Worm (Caenorhabditis elegans) whole organism, mixed stage, embryonic: Measurements from ENCODE around the gene C09E7.11.

ENCODE experiments used
- M03D4.4 ChIP-seq: sonication (generic microtip); optimal IDR thresholded peaks from 2 replicates; lab custom pipeline; 2017; ENCODE audit warnings: mild to moderate bottlenecking, missing genetic modification characterization, missing compliant biosample characterization
- ceh-39 ChIP-seq: fragments of 150-350 bp; optimal IDR thresholded peaks from 2 replicates; lab custom pipeline; 2014; ENCODE audit warnings: missing biosample characterization, missing genetic modification characterization
- ceh-43 ChIP-seq: fragments of 200-800 bp; sonication (Bioruptor generic); optimal IDR thresholded peaks from 2 replicates; lab custom pipeline; 2018; ENCODE audit warnings: mild to moderate bottlenecking, missing genetic modification characterization, moderate library complexity, missing compliant biosample characterization
- ceh-83 ChIP-seq: fragments of 200-800 bp; sonication (Bioruptor generic); optimal IDR thresholded peaks from 2 replicates; lab custom pipeline; 2018; ENCODE audit warnings: mild to moderate bottlenecking, missing genetic modification characterization, missing compliant biosample characterization
- elt-3 ChIP-seq: fragments of 150-350 bp; optimal IDR thresholded peaks from 2 replicates; lab custom pipeline; 2014; ENCODE audit warnings: missing biosample characterization, missing genetic modification characterization
- ham-2 ChIP-seq: fragments of 200-800 bp; sonication (Bioruptor generic); optimal IDR thresholded peaks from 2 replicates; lab custom pipeline; 2018; ENCODE audit warnings: mild to moderate bottlenecking, missing genetic modification characterization, missing compliant biosample characterization
- lin-13 ChIP-seq: fragments of 150-350 bp; optimal IDR thresholded peaks from 2 replicates; lab custom pipeline; 2014; ENCODE audit warnings: missing biosample characterization, missing genetic modification characterization
- lsy-2 ChIP-seq: fragments of 150-350 bp; optimal IDR thresholded peaks from 2 replicates; lab custom pipeline; 2014; ENCODE audit warnings: missing biosample characterization, missing genetic modification characterization
- mab-5 ChIP-seq: fragments of 150-350 bp; optimal IDR thresholded peaks from 2 replicates; lab custom pipeline; 2014; ENCODE audit warnings: missing biosample characterization, missing genetic modification characterization
- nhr-237 ChIP-seq: fragments of 150-350 bp; optimal IDR thresholded peaks from 2 replicates; lab custom pipeline; 2014; ENCODE audit warnings: missing biosample characterization, missing genetic modification characterization
- nhr-28 ChIP-seq: fragments of 150-350 bp; optimal IDR thresholded peaks from 2 replicates; lab custom pipeline; 2014; ENCODE audit warnings: missing biosample characterization, missing genetic modification characterization
- pha-4 ChIP-seq: fragments of 150-350 bp; optimal IDR thresholded peaks from 2 replicates; lab custom pipeline; 2018; ENCODE audit warnings: missing biosample characterization, missing genetic modification reagents, missing genetic modification characterization
- sem-2 ChIP-seq: fragments of 200-800 bp; sonication (Bioruptor generic); optimal IDR thresholded peaks from 2 replicates; lab custom pipeline; 2018; ENCODE audit warnings: mild to moderate bottlenecking, missing genetic modification characterization, missing compliant biosample characterization
- sptf-1 ChIP-seq: sonication (generic microtip); optimal IDR thresholded peaks from 2 replicates; lab custom pipeline; 2017; ENCODE audit warnings: mild to moderate bottlenecking, missing genetic modification characterization, moderate library complexity, missing compliant biosample characterization

The C09E7.11 gene

DNA sequence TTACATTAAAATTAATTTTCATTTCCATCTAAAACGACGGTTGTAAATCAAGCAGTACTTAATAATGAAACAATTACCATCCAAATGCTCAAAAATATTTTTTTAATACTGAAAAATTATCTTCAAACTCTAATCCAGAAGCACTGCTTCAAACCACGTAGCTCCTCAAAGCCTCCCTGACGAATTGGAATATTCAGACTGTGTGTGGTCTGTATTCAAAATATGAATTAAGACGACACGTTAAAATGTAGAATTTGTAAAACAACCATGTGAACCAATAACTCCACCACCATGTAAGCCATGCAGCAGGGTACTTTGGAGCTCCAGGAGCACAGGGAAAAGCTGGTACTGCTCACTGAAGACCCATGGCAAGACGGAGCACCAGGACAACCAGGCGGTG, 48.2 kb downstream of the C09E7.11 start, which contains the start of gene F27B3.8:
F27B3.8 (plus strand) TSS at position 301 of the 400 bp plus-strand sequence.
- TF ChIP-seq sptf-1 (no peak), pha-4 (tag; lab: Kevin White, UChicago) (no peak), lsy-2 (tag; lab: Kevin White, UChicago) (no peak)
- TF ChIP-seq, all 35 proteins: peak for 0

DNA sequence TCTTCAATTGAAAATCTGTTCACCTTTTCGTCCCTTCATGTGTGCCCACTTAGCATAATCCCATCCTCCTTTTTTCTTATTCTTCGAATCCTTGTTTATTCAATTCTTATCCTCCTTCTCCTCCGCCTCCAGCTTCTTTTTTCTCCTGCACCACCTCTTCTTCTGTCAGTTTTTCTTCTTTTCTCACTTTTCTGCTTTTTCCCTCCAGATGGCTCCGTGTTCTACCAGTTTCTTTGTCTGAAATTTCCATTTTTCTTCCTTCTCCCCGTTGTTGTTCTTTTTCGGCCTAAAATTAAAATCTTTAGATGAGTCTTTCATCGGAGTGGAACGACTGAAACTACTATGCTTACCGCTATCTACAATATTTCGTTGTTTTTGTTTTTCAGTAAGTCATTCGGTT, 50.4 kb downstream of the C09E7.11 start, which contains the start of gene acr-21:
acr-21 (plus strand) TSS at position 301 of the 400 bp plus-strand sequence.
- no peak for TF ChIP-seq lsy-2 (tag; lab: Kevin White, UChicago)
- no peak for TF ChIP-seq ceh-43 (GFP tag; lab: Kevin White, UChicago)
- TF ChIP-seq lin-13 (tag; lab: Kevin White, UChicago), result no peak
- TF ChIP-seq mab-5 (tag; lab: Kevin White, UChicago), result no peak
- no peak for TF ChIP-seq elt-3 (tag; lab: Kevin White, UChicago)
- TF ChIP-seq nhr-28 (tag; lab: Kevin White, UChicago), result no peak
- TF ChIP-seq ham-2 (GFP tag; lab: Kevin White, UChicago), result no peak
- no peak for TF ChIP-seq ceh-83 (GFP tag; lab: Kevin White, UChicago)
- TF ChIP-seq sem-2, result no peak
- no peak for TF ChIP-seq ceh-39 (tag; lab: Kevin White, UChicago)
- TF ChIP-seq nhr-237, result no peak
- TF ChIP-seq M03D4.4 (tag; lab: Kevin White, UChicago), result no peak
